Fruit fly (Drosophila melanogaster) whole organism, prepupa: ENCODE results near the gene CG4267.

Source experiments
- Blimp-1 ChIP-seq: fragments of 200-800 bp; sonication (Bioruptor generic); optimal IDR thresholded peaks from 3 replicates; lab custom pipeline; 2017; ENCODE audit warnings: missing biosample characterization, missing genetic modification characterization, mild to moderate bottlenecking, moderate library complexity, missing genetic modification reagents
- CG10631 ChIP-seq: fragments of 200-800 bp; sonication (Bioruptor generic); optimal IDR thresholded peaks from 2 replicates; lab custom pipeline; 2016; ENCODE audit warnings: missing biosample characterization, missing genetic modification characterization
- CG10669 ChIP-seq: fragments of 200-800 bp; sonication (Bioruptor generic); optimal IDR thresholded peaks from 3 replicates; lab custom pipeline; 2018; ENCODE audit warnings: missing biosample characterization, mild to moderate bottlenecking, missing genetic modification characterization, moderate library complexity
- CG11294 ChIP-seq: fragments of 200-800 bp; sonication (Bioruptor generic); IDR thresholded peaks from 2 replicates; pipeline ENCODE4 v1.3.6; 2022; ENCODE audit warnings: missing biosample characterization, missing genetic modification characterization
- CG11902 ChIP-seq: fragments of 200-800 bp; sonication (Bioruptor generic); optimal IDR thresholded peaks from 3 replicates; lab custom pipeline; 2016; ENCODE audit warnings: missing biosample characterization, missing genetic modification characterization
- CG15336 ChIP-seq: fragments of 200-800 bp; sonication (Bioruptor generic); IDR thresholded peaks from 2 replicates; pipeline ENCODE4 v1.3.6; 2022; ENCODE audit warnings: missing biosample characterization, missing genetic modification characterization
- CG16779 ChIP-seq: fragments of 200-800 bp; sonication (Bioruptor generic); optimal IDR thresholded peaks from 3 replicates; lab custom pipeline; 2017; ENCODE audit warnings: missing biosample characterization, mild to moderate bottlenecking, missing genetic modification characterization
- CG3032 ChIP-seq: fragments of 200-800 bp; optimal IDR thresholded peaks from 2 replicates; lab custom pipeline; 2019; ENCODE audit warnings: missing biosample characterization, mild to moderate bottlenecking, missing genetic modification characterization, moderate library complexity
- CG31627 ChIP-seq: fragments of 200-800 bp; sonication (Bioruptor generic); optimal IDR thresholded peaks from 3 replicates; lab custom pipeline; 2016; ENCODE audit warnings: missing biosample characterization, missing genetic modification characterization
- CG32006 ChIP-seq: fragments of 200-800 bp; sonication (Bioruptor generic); optimal IDR thresholded peaks from 3 replicates; lab custom pipeline; 2017; ENCODE audit warnings: missing biosample characterization, mild to moderate bottlenecking, missing genetic modification characterization
- CG3919 ChIP-seq: fragments of 200-800 bp; sonication (Bioruptor generic); optimal IDR thresholded peaks from 3 replicates; lab custom pipeline; 2016; ENCODE audit warnings: missing biosample characterization, missing genetic modification characterization
- CG4318 ChIP-seq: fragments of 200-800 bp; sonication (Bioruptor generic); optimal IDR thresholded peaks from 3 replicates; lab custom pipeline; 2017; ENCODE audit warnings: missing biosample characterization, mild to moderate bottlenecking, missing genetic modification characterization
- CG6163 ChIP-seq: fragments of 200-800 bp; sonication (Bioruptor generic); IDR thresholded peaks from 3 replicates; pipeline ENCODE4 v1.3.6; 2022; ENCODE audit warnings: missing biosample characterization, missing genetic modification characterization
- CG6792 ChIP-seq: fragments of 200-800 bp; sonication (Bioruptor generic); optimal IDR thresholded peaks from 3 replicates; lab custom pipeline; 2016; ENCODE audit warnings: missing biosample characterization, missing genetic modification characterization
- CG6854 ChIP-seq: fragments of 200-800 bp; sonication (Bioruptor generic); optimal IDR thresholded peaks from 2 replicates; lab custom pipeline; 2017; ENCODE audit warnings: missing biosample characterization, mild to moderate bottlenecking, missing genetic modification characterization
- CG8119 ChIP-seq: fragments of 200-800 bp; sonication (Bioruptor generic); IDR thresholded peaks from 3 replicates; pipeline ENCODE4 v1.3.6; 2022; ENCODE audit warnings: missing biosample characterization, missing genetic modification characterization
- CG8319 ChIP-seq: fragments of 200-800 bp; sonication (Bioruptor generic); optimal IDR thresholded peaks from 3 replicates; lab custom pipeline; 2016; ENCODE audit warnings: missing biosample characterization, missing genetic modification characterization
- CG8632 ChIP-seq: fragments of 200-800 bp; sonication (Bioruptor generic); optimal IDR thresholded peaks from 3 replicates; lab custom pipeline; 2016; ENCODE audit warnings: missing biosample characterization, missing genetic modification characterization
- Eip75B ChIP-seq: fragments of 200-800 bp; sonication (Bioruptor generic); optimal IDR thresholded peaks from 3 replicates; lab custom pipeline; 2016; ENCODE audit warnings: missing biosample characterization, missing genetic modification characterization
- Eip78C ChIP-seq: fragments of 200-800 bp; sonication (Bioruptor generic); peaks from one replicate; lab custom pipeline; 2016; ENCODE audit warnings: missing biosample characterization, missing genetic modification characterization
- Ets21C ChIP-seq: fragments of 200-800 bp; sonication (Bioruptor generic); optimal IDR thresholded peaks from 3 replicates; lab custom pipeline; 2016; ENCODE audit warnings: missing biosample characterization, missing genetic modification characterization
- Ets96B ChIP-seq: fragments of 200-800 bp; optimal IDR thresholded peaks from 2 replicates; lab custom pipeline; 2019; ENCODE audit warnings: missing biosample characterization, mild to moderate bottlenecking, missing genetic modification characterization, moderate library complexity
- Gug ChIP-seq: fragments of 200-800 bp; sonication (Bioruptor generic); IDR thresholded peaks from 2 replicates; pipeline ENCODE4 v1.3.6; 2022; ENCODE audit warnings: missing biosample characterization, missing genetic modification characterization
- Hr38 ChIP-seq: sonication (Bioruptor generic); optimal IDR thresholded peaks from 2 replicates; lab custom pipeline; 2016; ENCODE audit warnings: missing biosample characterization, missing genetic modification characterization
- Hr4 ChIP-seq: fragments of 200-800 bp; sonication (Bioruptor generic); optimal IDR thresholded peaks from 3 replicates; lab custom pipeline; 2016; ENCODE audit warnings: missing biosample characterization, missing genetic modification characterization
- Met ChIP-seq: fragments of 200-800 bp; sonication (Bioruptor generic); optimal IDR thresholded peaks from 3 replicates; lab custom pipeline; 2016; ENCODE audit warnings: missing biosample characterization, missing genetic modification characterization
- Smox ChIP-seq: fragments of 200-800 bp; sonication (Bioruptor generic); optimal IDR thresholded peaks from 3 replicates; lab custom pipeline; 2016; ENCODE audit warnings: missing biosample characterization, missing genetic modification characterization
- Sox14 ChIP-seq: fragments of 200-800 bp; sonication (Bioruptor generic); optimal IDR thresholded peaks from 3 replicates; lab custom pipeline; 2016; ENCODE audit warnings: missing biosample characterization, missing genetic modification characterization
- Sox15 ChIP-seq: fragments of 200-800 bp; sonication (Bioruptor generic); optimal IDR thresholded peaks from 3 replicates; lab custom pipeline; 2016; ENCODE audit warnings: missing biosample characterization, missing genetic modification characterization
- achi ChIP-seq: fragments of 200-800 bp; sonication (Bioruptor generic); optimal IDR thresholded peaks from 3 replicates; lab custom pipeline; 2016; ENCODE audit warnings: missing biosample characterization, missing genetic modification characterization
- acj6 ChIP-seq: fragments of 200-800 bp; sonication (Bioruptor generic); optimal IDR thresholded peaks from 3 replicates; lab custom pipeline; 2016; ENCODE audit warnings: missing biosample characterization, missing genetic modification characterization
- cyc ChIP-seq: fragments of 200-800 bp; sonication (Bioruptor generic); optimal IDR thresholded peaks from 3 replicates; lab custom pipeline; 2016; ENCODE audit warnings: missing biosample characterization, missing genetic modification characterization
- dac ChIP-seq: fragments of 200-800 bp; sonication (Bioruptor generic); optimal IDR thresholded peaks from 2 replicates; lab custom pipeline; 2017; ENCODE audit warnings: missing biosample characterization, mild to moderate bottlenecking, missing genetic modification characterization
- dsx ChIP-seq: fragments of 200-800 bp; optimal IDR thresholded peaks from 3 replicates; lab custom pipeline; 2019; ENCODE audit warnings: missing biosample characterization, mild to moderate bottlenecking, missing genetic modification characterization, moderate library complexity; ENCODE audit not compliant: poor library complexity, severe bottlenecking
- eg ChIP-seq: fragments of 200-800 bp; sonication (Bioruptor generic); IDR thresholded peaks from 3 replicates; pipeline ENCODE4 v1.3.6; 2022; ENCODE audit warnings: missing biosample characterization, missing genetic modification characterization
- esn ChIP-seq: fragments of 200-800 bp; sonication (Bioruptor generic); optimal IDR thresholded peaks from 2 replicates; lab custom pipeline; 2016; ENCODE audit warnings: missing biosample characterization, mild to moderate bottlenecking, missing genetic modification characterization, moderate library complexity
- fd59A ChIP-seq: fragments of 200-800 bp; sonication (Bioruptor generic); optimal IDR thresholded peaks from 2 replicates; lab custom pipeline; 2017; ENCODE audit warnings: missing biosample characterization, mild to moderate bottlenecking, missing genetic modification characterization, missing genetic modification reagents
- fd85E ChIP-seq: fragments of 200-800 bp; sonication (Bioruptor generic); optimal IDR thresholded peaks from 3 replicates; lab custom pipeline; 2016; ENCODE audit warnings: missing biosample characterization, missing genetic modification characterization
- lz ChIP-seq: fragments of 200-800 bp; sonication (Bioruptor generic); optimal IDR thresholded peaks from 3 replicates; lab custom pipeline; 2016; ENCODE audit warnings: missing biosample characterization, missing genetic modification characterization
- net ChIP-seq: fragments of 200-800 bp; sonication (Bioruptor generic); optimal IDR thresholded peaks from 3 replicates; lab custom pipeline; 2016; ENCODE audit warnings: missing biosample characterization, missing genetic modification characterization
- salr ChIP-seq, 2 experiments: fragments of 200-800 bp; sonication (Bioruptor generic); optimal IDR thresholded peaks; 3 replicates each; lab custom pipeline; 2016 to 2018; ENCODE audit warnings: missing biosample characterization in 2 of 2, missing genetic modification characterization in 2 of 2, mild to moderate bottlenecking in 1 of 2
- ss ChIP-seq, 2 experiments: fragments of 200-800 bp; sonication (Bioruptor generic); optimal IDR thresholded peaks; 2 replicates in 1 of 2; 3 replicates in 1 of 2; lab custom pipeline; 2017 to 2018; ENCODE audit warnings: mild to moderate bottlenecking in 2 of 2, missing biosample characterization in 2 of 2, missing genetic modification characterization in 2 of 2, moderate library complexity in 1 of 2
- svp ChIP-seq: fragments of 200-800 bp; sonication (Bioruptor generic); peaks from one replicate; lab custom pipeline; 2016; ENCODE audit warnings: missing biosample characterization, missing genetic modification characterization
- topi ChIP-seq: fragments of 200-800 bp; sonication (Bioruptor generic); optimal IDR thresholded peaks from 3 replicates; lab custom pipeline; 2016; ENCODE audit warnings: missing biosample characterization, missing genetic modification characterization
- vri ChIP-seq: fragments of 200-800 bp; sonication (Bioruptor generic); optimal IDR thresholded peaks from 3 replicates; lab custom pipeline; 2016; ENCODE audit warnings: missing biosample characterization, mild to moderate bottlenecking, missing genetic modification characterization

CG4267 gene

dm6 chr2L:2193357-2193780 is 48.8 kb upstream of the CG4267 start (continued):
- TF ChIP-seq Smox (peak; percentile 40), CG16779 (peak; percentile 60), CG6163 (GFP tag; lab: Robert Waterston, UW) (no peak), CG11902 (GFP tag; lab: Kevin White, UChicago) (no peak), CG15336 (GFP tag; lab: Robert Waterston, UW) (no peak), CG8119 (no peak), Sox15 (GFP tag; lab: Kevin White, UChicago) (no peak), Met (GFP tag; lab: Kevin White, UChicago) (peak; percentile 61), Ets96B (peak; percentile 52), net (peak; percentile 68), Hr38 (GFP tag; lab: Kevin White, UChicago) (no peak), CG3919 (GFP tag; lab: Kevin White, UChicago) (peak; percentile 54), vri (GFP tag; lab: Kevin White, UChicago) (peak; percentile 64), topi (peak; percentile 59)

dm6 chr2L:2194305-2194828 is 47.8 kb upstream of the CG4267 start:
- TF ChIP-seq Blimp-1 (peak; percentile 10), svp (GFP tag; lab: Kevin White, UChicago) (peak; percentile 52), CG6854 (peak; percentile 29), CG3032 (no peak), vri (GFP tag; lab: Kevin White, UChicago) (peak; percentile 28)

dm6 chr2L:2195328-2195727 is 46.9 kb upstream of the CG4267 start:
- TF ChIP-seq dac (no peak), eg (GFP tag; lab: Robert Waterston, UW) (no peak), CG6792 (no peak), Ets21C (no peak), CG4318 (no peak), Sox14 (GFP tag; lab: Kevin White, UChicago) (no peak), Gug (no peak), fd85E (no peak)

dm6 chr2L:2196590-2197474 is 45.3 kb upstream of the CG4267 start:
- peak; percentile 52 for TF ChIP-seq Ets21C
- peak; percentile 7 for TF ChIP-seq CG8632 (GFP tag; lab: Kevin White, UChicago)
- peak; percentile 9 for TF ChIP-seq CG10669
- TF ChIP-seq CG32006 = peak; percentile 67
- peak; percentile 48 for TF ChIP-seq Sox14 (GFP tag; lab: Kevin White, UChicago)
- TF ChIP-seq CG3032 = peak; percentile 31
- peak; percentile 84 for TF ChIP-seq Eip75B
- peak; percentile 46 for TF ChIP-seq Hr4 (GFP tag; lab: Kevin White, UChicago)
- TF ChIP-seq esn (GFP tag; lab: Kevin White, UChicago) = peak; percentile 52
- no peak for TF ChIP-seq CG11294 (GFP tag; lab: Robert Waterston, UW)
- TF ChIP-seq dsx (GFP tag; lab: Kevin White, UChicago) = peak; percentile 60
- peak; percentile 31 for TF ChIP-seq CG8319 (GFP tag; lab: Kevin White, UChicago)
- TF ChIP-seq CG31627 (GFP tag; lab: Kevin White, UChicago) = peak; percentile 65
- peak; percentile 23 for TF ChIP-seq CG6792
- peak; percentile 63 for TF ChIP-seq Smox
- peak; percentile 0 for TF ChIP-seq fd59A (GFP tag; lab: Kevin White, UChicago)
- peak; percentile 67 for TF ChIP-seq achi (GFP tag; lab: Kevin White, UChicago)
- peak; percentile 74 for TF ChIP-seq CG10631 (GFP tag; lab: Kevin White, UChicago)
- TF ChIP-seq CG15336 (GFP tag; lab: Robert Waterston, UW) = no peak
- peak in 1 of 2 experiments; percentile 77 for TF ChIP-seq salr (GFP tag; optimal IDR thresholded peaks at IDR 0.05; lab: Kevin White, UChicago)
- peak; percentile 80 for TF ChIP-seq Eip78C (GFP tag; lab: Kevin White, UChicago)
- no peak for TF ChIP-seq Gug
- peak; percentile 61 for TF ChIP-seq lz
- TF ChIP-seq cyc (GFP tag; lab: Kevin White, UChicago) = peak; percentile 48
- TF ChIP-seq acj6 (GFP tag; lab: Kevin White, UChicago) = peak; percentile 69
- peak; percentile 62 to 78 for TF ChIP-seq ss (GFP tag; optimal IDR thresholded peaks at IDR 0.05; lab: Kevin White, UChicago)
- TF ChIP-seq CG16779 = peak; percentile 65
- TF ChIP-seq CG11902 (GFP tag; lab: Kevin White, UChicago) = no peak
